Fruit fly (Drosophila melanogaster) whole organism, prepupa: ENCODE results near the gene sw.

Experiments used
- CG10631 ChIP-seq: fragments of 200-800 bp; sonication (Bioruptor generic); optimal IDR thresholded peaks from 2 replicates; lab custom pipeline; 2016; ENCODE audit warnings: missing biosample characterization, missing genetic modification characterization
- CG10669 ChIP-seq: fragments of 200-800 bp; sonication (Bioruptor generic); optimal IDR thresholded peaks from 3 replicates; lab custom pipeline; 2018; ENCODE audit warnings: missing biosample characterization, mild to moderate bottlenecking, missing genetic modification characterization, moderate library complexity
- CG11294 ChIP-seq: fragments of 200-800 bp; sonication (Bioruptor generic); IDR thresholded peaks from 2 replicates; pipeline ENCODE4 v1.3.6; 2022; ENCODE audit warnings: missing biosample characterization, missing genetic modification characterization
- CG11762 ChIP-seq: fragments of 200-800 bp; sonication (Bioruptor generic); optimal IDR thresholded peaks from 3 replicates; lab custom pipeline; 2016; ENCODE audit warnings: missing biosample characterization, missing genetic modification characterization; ENCODE audit not compliant: insufficient read depth
- CG15336 ChIP-seq: fragments of 200-800 bp; sonication (Bioruptor generic); IDR thresholded peaks from 2 replicates; pipeline ENCODE4 v1.3.6; 2022; ENCODE audit warnings: missing biosample characterization, missing genetic modification characterization
- CG1621 ChIP-seq: fragments of 200-800 bp; sonication (Bioruptor generic); optimal IDR thresholded peaks from 3 replicates; lab custom pipeline; 2018; ENCODE audit warnings: missing biosample characterization, mild to moderate bottlenecking, missing genetic modification characterization
- CG16779 ChIP-seq: fragments of 200-800 bp; sonication (Bioruptor generic); optimal IDR thresholded peaks from 3 replicates; lab custom pipeline; 2017; ENCODE audit warnings: missing biosample characterization, mild to moderate bottlenecking, missing genetic modification characterization
- CG3032 ChIP-seq: fragments of 200-800 bp; optimal IDR thresholded peaks from 2 replicates; lab custom pipeline; 2019; ENCODE audit warnings: missing biosample characterization, mild to moderate bottlenecking, missing genetic modification characterization, moderate library complexity
- CG32006 ChIP-seq: fragments of 200-800 bp; sonication (Bioruptor generic); optimal IDR thresholded peaks from 3 replicates; lab custom pipeline; 2017; ENCODE audit warnings: missing biosample characterization, mild to moderate bottlenecking, missing genetic modification characterization
- CG34406 ChIP-seq: fragments of 200-800 bp; sonication (Bioruptor generic); optimal IDR thresholded peaks from 3 replicates; lab custom pipeline; 2016; ENCODE audit warnings: missing biosample characterization, missing genetic modification characterization
- CG3919 ChIP-seq: fragments of 200-800 bp; sonication (Bioruptor generic); optimal IDR thresholded peaks from 3 replicates; lab custom pipeline; 2016; ENCODE audit warnings: missing biosample characterization, missing genetic modification characterization
- CG6163 ChIP-seq: fragments of 200-800 bp; sonication (Bioruptor generic); IDR thresholded peaks from 3 replicates; pipeline ENCODE4 v1.3.6; 2022; ENCODE audit warnings: missing biosample characterization, missing genetic modification characterization
- CG6276 ChIP-seq: fragments of 200-800 bp; sonication (Bioruptor generic); optimal IDR thresholded peaks from 2 replicates; lab custom pipeline; 2017; ENCODE audit warnings: missing biosample characterization, mild to moderate bottlenecking, missing genetic modification characterization
- CG6792 ChIP-seq: fragments of 200-800 bp; sonication (Bioruptor generic); optimal IDR thresholded peaks from 3 replicates; lab custom pipeline; 2016; ENCODE audit warnings: missing biosample characterization, missing genetic modification characterization
- CG6808 ChIP-seq: fragments of 200-800 bp; sonication (Bioruptor generic); optimal IDR thresholded peaks from 3 replicates; lab custom pipeline; 2017; ENCODE audit warnings: missing biosample characterization, missing genetic modification characterization, mild to moderate bottlenecking, moderate library complexity, missing genetic modification reagents
- CG6854 ChIP-seq: fragments of 200-800 bp; sonication (Bioruptor generic); optimal IDR thresholded peaks from 2 replicates; lab custom pipeline; 2017; ENCODE audit warnings: missing biosample characterization, mild to moderate bottlenecking, missing genetic modification characterization
- CG7368 ChIP-seq: fragments of 200-800 bp; sonication (Bioruptor generic); optimal IDR thresholded peaks from 3 replicates; lab custom pipeline; 2016; ENCODE audit warnings: missing biosample characterization, missing genetic modification characterization
- CG8119 ChIP-seq: fragments of 200-800 bp; sonication (Bioruptor generic); IDR thresholded peaks from 3 replicates; pipeline ENCODE4 v1.3.6; 2022; ENCODE audit warnings: missing biosample characterization, missing genetic modification characterization
- CG8319 ChIP-seq: fragments of 200-800 bp; sonication (Bioruptor generic); optimal IDR thresholded peaks from 3 replicates; lab custom pipeline; 2016; ENCODE audit warnings: missing biosample characterization, missing genetic modification characterization
- CG8632 ChIP-seq: fragments of 200-800 bp; sonication (Bioruptor generic); optimal IDR thresholded peaks from 3 replicates; lab custom pipeline; 2016; ENCODE audit warnings: missing biosample characterization, missing genetic modification characterization
- CG9139 ChIP-seq: fragments of 200-800 bp; sonication (Bioruptor generic); optimal IDR thresholded peaks from 3 replicates; lab custom pipeline; 2017; ENCODE audit warnings: missing biosample characterization, mild to moderate bottlenecking, missing genetic modification characterization
- Eip75B ChIP-seq: fragments of 200-800 bp; sonication (Bioruptor generic); optimal IDR thresholded peaks from 3 replicates; lab custom pipeline; 2016; ENCODE audit warnings: missing biosample characterization, missing genetic modification characterization
- Eip78C ChIP-seq: fragments of 200-800 bp; sonication (Bioruptor generic); peaks from one replicate; lab custom pipeline; 2016; ENCODE audit warnings: missing biosample characterization, missing genetic modification characterization
- Eip93F ChIP-seq: fragments of 200-800 bp; sonication (Bioruptor generic); optimal IDR thresholded peaks from 2 replicates; lab custom pipeline; 2016; ENCODE audit warnings: missing biosample characterization, mild to moderate bottlenecking, missing genetic modification characterization
- Ets96B ChIP-seq: fragments of 200-800 bp; optimal IDR thresholded peaks from 2 replicates; lab custom pipeline; 2019; ENCODE audit warnings: missing biosample characterization, mild to moderate bottlenecking, missing genetic modification characterization, moderate library complexity
- Gug ChIP-seq: fragments of 200-800 bp; sonication (Bioruptor generic); IDR thresholded peaks from 2 replicates; pipeline ENCODE4 v1.3.6; 2022; ENCODE audit warnings: missing biosample characterization, missing genetic modification characterization
- Hr39 ChIP-seq: fragments of 200-800 bp; sonication (Bioruptor generic); optimal IDR thresholded peaks from 2 replicates; lab custom pipeline; 2016; ENCODE audit warnings: missing biosample characterization, missing genetic modification characterization
- Hr4 ChIP-seq: fragments of 200-800 bp; sonication (Bioruptor generic); optimal IDR thresholded peaks from 3 replicates; lab custom pipeline; 2016; ENCODE audit warnings: missing biosample characterization, missing genetic modification characterization
- Lpt ChIP-seq: fragments of 200-800 bp; sonication (Bioruptor generic); optimal IDR thresholded peaks from 3 replicates; lab custom pipeline; 2016; ENCODE audit warnings: missing biosample characterization, missing genetic modification characterization
- Met ChIP-seq: fragments of 200-800 bp; sonication (Bioruptor generic); optimal IDR thresholded peaks from 3 replicates; lab custom pipeline; 2016; ENCODE audit warnings: missing biosample characterization, missing genetic modification characterization
- OdsH ChIP-seq: fragments of 200-800 bp; sonication (Bioruptor generic); optimal IDR thresholded peaks from 3 replicates; lab custom pipeline; 2016; ENCODE audit warnings: missing biosample characterization, missing genetic modification characterization
- Sox102F ChIP-seq: fragments of 200-800 bp; sonication (Bioruptor generic); optimal IDR thresholded peaks from 2 replicates; lab custom pipeline; 2016; ENCODE audit warnings: missing biosample characterization, mild to moderate bottlenecking, missing genetic modification characterization
- Sox14 ChIP-seq: fragments of 200-800 bp; sonication (Bioruptor generic); optimal IDR thresholded peaks from 3 replicates; lab custom pipeline; 2016; ENCODE audit warnings: missing biosample characterization, missing genetic modification characterization
- achi ChIP-seq: fragments of 200-800 bp; sonication (Bioruptor generic); optimal IDR thresholded peaks from 3 replicates; lab custom pipeline; 2016; ENCODE audit warnings: missing biosample characterization, missing genetic modification characterization
- acj6 ChIP-seq: fragments of 200-800 bp; sonication (Bioruptor generic); optimal IDR thresholded peaks from 3 replicates; lab custom pipeline; 2016; ENCODE audit warnings: missing biosample characterization, missing genetic modification characterization
- dsx ChIP-seq: fragments of 200-800 bp; optimal IDR thresholded peaks from 3 replicates; lab custom pipeline; 2019; ENCODE audit warnings: missing biosample characterization, mild to moderate bottlenecking, missing genetic modification characterization, moderate library complexity; ENCODE audit not compliant: poor library complexity, severe bottlenecking
- eg ChIP-seq: fragments of 200-800 bp; sonication (Bioruptor generic); IDR thresholded peaks from 3 replicates; pipeline ENCODE4 v1.3.6; 2022; ENCODE audit warnings: missing biosample characterization, missing genetic modification characterization
- lz ChIP-seq: fragments of 200-800 bp; sonication (Bioruptor generic); optimal IDR thresholded peaks from 3 replicates; lab custom pipeline; 2016; ENCODE audit warnings: missing biosample characterization, missing genetic modification characterization
- net ChIP-seq: fragments of 200-800 bp; sonication (Bioruptor generic); optimal IDR thresholded peaks from 3 replicates; lab custom pipeline; 2016; ENCODE audit warnings: missing biosample characterization, missing genetic modification characterization
- pdm3 ChIP-seq: fragments of 200-800 bp; sonication (Bioruptor generic); optimal IDR thresholded peaks from 3 replicates; lab custom pipeline; 2016; ENCODE audit warnings: missing biosample characterization, missing genetic modification characterization
- salr ChIP-seq, 2 experiments: fragments of 200-800 bp; sonication (Bioruptor generic); optimal IDR thresholded peaks; 3 replicates each; lab custom pipeline; 2016 to 2018; ENCODE audit warnings: missing biosample characterization in 2 of 2, missing genetic modification characterization in 2 of 2, mild to moderate bottlenecking in 1 of 2
- ss ChIP-seq, 2 experiments: fragments of 200-800 bp; sonication (Bioruptor generic); optimal IDR thresholded peaks; 2 replicates in 1 of 2; 3 replicates in 1 of 2; lab custom pipeline; 2017 to 2018; ENCODE audit warnings: mild to moderate bottlenecking in 2 of 2, missing biosample characterization in 2 of 2, missing genetic modification characterization in 2 of 2, moderate library complexity in 1 of 2
- topi ChIP-seq: fragments of 200-800 bp; sonication (Bioruptor generic); optimal IDR thresholded peaks from 3 replicates; lab custom pipeline; 2016; ENCODE audit warnings: missing biosample characterization, missing genetic modification characterization

Gene sw

dm6 chrX:20247710-20248109 lies 11.5 kb upstream of the sw start (continued):
- TF ChIP-seq CG32006 (GFP tag; lab: Kevin White, UChicago) (peak; percentile 28), eg (GFP tag; lab: Robert Waterston, UW) (peak; percentile 59; the same call in 2 of the 3 replicates), pdm3 (GFP tag; lab: Kevin White, UChicago) (peak; percentile 19), Sox14 (GFP tag; lab: Kevin White, UChicago) (peak; percentile 26), Met (GFP tag; lab: Kevin White, UChicago) (no peak), Eip75B (GFP tag; lab: Kevin White, UChicago) (peak; percentile 11), CG3919 (peak; percentile 55), OdsH (GFP tag; lab: Kevin White, UChicago) (peak; percentile 41), salr (GFP tag; optimal IDR thresholded peaks at IDR 0.05; lab: Kevin White, UChicago) (no peak), CG3032 (tag; lab: Kevin White, UChicago) (peak; percentile 27), acj6 (peak; percentile 31), Hr4 (peak; percentile 20), CG6792 (peak; percentile 31), CG8319 (peak; percentile 12), CG34406 (no peak), achi (peak; percentile 32), Hr39 (GFP tag; lab: Kevin White, UChicago) (peak; percentile 30), CG6808 (GFP tag; lab: Kevin White, UChicago) (no peak), CG15336 (0 out of 2 replicates have a peak, but pooled peaks have one; percentile 28)

dm6 chrX:20245218-20245863 lies 9.2 kb upstream of the sw start:
- TF ChIP-seq Ets96B (no peak), CG10631 (GFP tag; lab: Kevin White, UChicago) (no peak), Eip75B (GFP tag; lab: Kevin White, UChicago) (no peak), CG8632 (GFP tag; lab: Kevin White, UChicago) (no peak), ss (GFP tag; optimal IDR thresholded peaks at IDR 0.05; lab: Kevin White, UChicago) (no peak)

- TF ChIP-seq CG6854 (GFP tag; lab: Kevin White, UChicago) (peak; percentile 67), CG11294 (peak; percentile 9; the same call in 1 of the 2 replicates), CG6808 (GFP tag; lab: Kevin White, UChicago) (no peak), CG7368 (no peak), dsx (peak; percentile 27), CG6276 (GFP tag; lab: Kevin White, UChicago) (peak; percentile 82), achi (peak; percentile 17), CG6792 (peak; percentile 15), topi (GFP tag; lab: Kevin White, UChicago) (peak; percentile 38), ss (GFP tag; optimal IDR thresholded peaks at IDR 0.05; lab: Kevin White, UChicago) (no peak), Gug (0 out of 2 replicates have a peak, but pooled peaks have one; percentile 14), lz (GFP tag; lab: Kevin White, UChicago) (peak; percentile 16), Eip75B (GFP tag; lab: Kevin White, UChicago) (peak; percentile 10), CG34406 (peak; percentile 28), eg (GFP tag; lab: Robert Waterston, UW) (peak; percentile 86), Lpt (GFP tag; lab: Kevin White, UChicago) (peak; percentile 27), CG8119 (GFP tag; lab: Robert Waterston, UW) (peak; percentile 78), Hr39 (GFP tag; lab: Kevin White, UChicago) (no peak), Met (GFP tag; lab: Kevin White, UChicago) (peak; percentile 35), CG8319 (peak; percentile 11), CG9139 (GFP tag; lab: Kevin White, UChicago) (no peak), CG3919 (peak; percentile 22), Sox102F (peak; percentile 39), CG1621 (no peak), pdm3 (GFP tag; lab: Kevin White, UChicago) (peak; percentile 29), Eip93F (GFP tag; lab: Kevin White, UChicago) (no peak), CG10631 (GFP tag; lab: Kevin White, UChicago) (no peak), CG11762 (GFP tag; lab: Kevin White, UChicago) (no peak), CG32006 (GFP tag; lab: Kevin White, UChicago) (no peak), CG6163 (peak; percentile 53; the same call in 2 of the 3 replicates), CG16779 (peak; percentile 3), net (GFP tag; lab: Kevin White, UChicago) (peak; percentile 41), CG10669 (GFP tag; lab: Kevin White, UChicago) (no peak), CG8632 (GFP tag; lab: Kevin White, UChicago) (peak; percentile 14), Eip78C (peak; percentile 50), CG15336 (peak; percentile 79)
Measured at dm6 chrX:20244278-20244677, 8.1 kb upstream of the sw start, which contains the start of gene Peritrophin-A. Gene Peritrophin-A (plus strand): TSS chrX:20244647.
